Fruit fly (Drosophila melanogaster) S2 (cell line): ENCODE results near the gene CG32811.
A peak's percentile ranks its signal among the peaks of the same experiment; 100 is the strongest.

ENCODE experiments used
- CG8478 ChIP-seq: fragments of >200 bp; optimal IDR thresholded peaks from 2 replicates; lab custom pipeline; 2018
- CTCF ChIP-seq, 2 experiments: fragments of >200 bp; optimal IDR thresholded peaks; 2 replicates each; lab custom pipeline; 2018

Gene CG32811

dm6 chrX:1286868-1287835 lies 11.0 kb downstream of the CG32811 start, which contains the start of gene CG32812:
CG32812 (plus strand) TSS chrX:1287290.
- TF ChIP-seq CTCF (optimal IDR thresholded peaks at IDR 0.05; lab: Kevin White, UChicago) (peak; percentile 26 to 68), CG8478 (lab: Kevin White, UChicago) (no peak)

DNA sequence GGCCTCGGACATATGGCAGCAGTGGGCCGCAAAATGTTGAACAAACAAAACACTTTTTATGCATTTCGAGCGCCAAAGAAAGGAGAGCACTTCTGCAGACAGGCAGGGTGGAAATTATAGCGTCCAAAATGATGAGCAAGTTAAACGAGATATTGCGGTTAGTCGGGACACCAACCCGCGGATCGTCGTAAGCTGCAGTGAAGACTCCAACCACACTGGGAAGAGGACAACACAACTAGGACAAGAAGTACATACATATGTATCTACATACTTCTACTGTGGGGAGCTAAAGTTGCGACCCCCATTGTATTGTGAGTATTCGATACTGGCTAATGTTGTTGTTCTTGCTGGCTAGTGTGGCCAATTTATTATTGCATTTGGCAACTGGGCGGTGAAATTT lies 12.1 kb downstream of the CG32811 start:
- peak; percentile 61 to 70 for TF ChIP-seq CTCF (optimal IDR thresholded peaks at IDR 0.05; lab: Kevin White, UChicago)
- no peak for TF ChIP-seq CG8478 (lab: Kevin White, UChicago)

- no peak for TF ChIP-seq CTCF (optimal IDR thresholded peaks at IDR 0.05; lab: Kevin White, UChicago)
- no peak for TF ChIP-seq CG8478 (lab: Kevin White, UChicago)
These were observed 12.9 kb downstream of the CG32811 start for dm6 chrX:1285273-1285672.

DNA sequence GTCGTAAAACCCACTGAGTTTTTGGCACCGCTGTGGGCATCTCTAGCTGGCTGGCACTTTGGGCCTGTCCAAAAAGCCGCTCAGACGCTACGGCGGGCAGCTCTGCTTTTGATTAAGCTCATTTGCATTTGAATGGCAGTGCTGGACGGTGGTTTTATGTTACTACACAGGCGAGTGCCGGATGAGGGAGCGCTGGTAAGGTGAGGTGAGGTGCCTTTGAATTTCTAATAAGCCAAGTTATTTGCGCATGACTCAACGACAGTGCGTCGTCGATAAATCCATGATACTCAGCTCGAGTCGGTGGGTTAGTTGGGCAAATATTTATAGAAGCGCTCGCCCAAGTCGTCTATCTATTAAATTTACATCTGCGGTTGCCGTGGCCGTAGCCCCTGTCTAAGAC lies 13.9 kb downstream of the CG32811 start:
- TF ChIP-seq CTCF (optimal IDR thresholded peaks at IDR 0.05; lab: Kevin White, UChicago), result no peak
- no peak for TF ChIP-seq CG8478 (lab: Kevin White, UChicago)

dm6 chrX:1282953-1283568 lies 15.1 kb downstream of the CG32811 start:
- TF ChIP-seq CG8478 (lab: Kevin White, UChicago), result no peak

- TF ChIP-seq CTCF (optimal IDR thresholded peaks at IDR 0.05; lab: Kevin White, UChicago) (no peak), CG8478 (lab: Kevin White, UChicago) (no peak)
These were observed 15.8 kb downstream of the CG32811 start for dm6 chrX:1282433-1282832.

DNA sequence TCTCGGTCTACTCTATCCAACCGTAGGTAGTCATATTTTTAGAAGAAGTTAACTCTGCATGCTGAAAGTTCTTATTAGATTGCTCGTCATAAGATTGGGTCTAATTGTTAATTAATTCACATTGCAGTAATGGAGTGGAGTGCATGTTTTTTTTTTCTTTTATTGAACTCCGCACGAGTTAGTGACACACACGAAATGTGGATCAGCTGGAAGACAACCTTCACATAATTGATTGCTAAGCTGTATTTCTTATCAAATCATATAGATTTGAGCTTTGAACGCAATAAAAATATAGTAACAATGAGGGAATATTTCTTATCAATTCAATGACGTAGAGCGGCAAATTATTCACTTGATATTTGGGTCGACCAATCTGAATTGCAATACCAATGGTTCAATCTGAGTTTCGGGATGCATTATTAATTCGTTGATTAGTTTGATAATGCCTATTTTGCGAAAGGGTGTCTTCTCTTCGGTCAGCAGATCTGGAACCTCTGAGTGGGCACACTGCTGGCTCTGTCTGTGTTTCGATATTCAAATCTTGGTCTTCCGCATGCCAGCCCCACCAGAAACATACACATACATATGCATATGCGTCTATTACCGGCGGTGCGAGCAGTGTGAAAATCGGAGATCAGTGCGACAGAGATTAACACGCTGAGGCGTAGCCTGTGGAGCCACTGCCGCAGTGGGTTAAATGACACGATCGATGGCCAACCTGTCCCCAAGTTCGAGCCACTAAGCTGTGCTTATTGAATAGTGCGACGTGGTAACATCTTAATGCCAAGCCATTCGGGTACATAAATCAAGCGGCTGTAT lies 19.2 kb downstream of the CG32811 start:
- TF ChIP-seq CTCF (optimal IDR thresholded peaks at IDR 0.05; lab: Kevin White, UChicago), result no peak
- no peak for TF ChIP-seq CG8478 (lab: Kevin White, UChicago)

DNA sequence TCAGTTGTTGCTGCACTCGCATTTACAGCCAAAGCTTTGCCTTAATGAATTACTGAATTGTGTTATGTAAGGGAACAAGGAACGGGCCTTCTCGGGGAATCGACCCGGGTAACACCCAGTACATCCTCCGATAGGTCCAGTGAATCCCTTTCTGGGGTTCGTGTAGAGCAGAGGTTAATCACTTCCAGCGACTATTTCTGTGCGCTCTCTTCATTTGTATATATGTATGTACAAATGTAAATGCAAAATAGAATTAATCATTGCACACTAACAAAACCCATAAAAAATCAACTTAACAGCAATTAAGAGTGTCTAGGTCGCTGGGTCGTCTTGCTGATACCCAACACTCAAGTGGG lies 20.7 kb downstream of the CG32811 start:
- TF ChIP-seq CTCF (optimal IDR thresholded peaks at IDR 0.05; lab: Kevin White, UChicago) (no peak), CG8478 (lab: Kevin White, UChicago) (no peak)

- TF ChIP-seq CG8478 (lab: Kevin White, UChicago), result no peak
- TF ChIP-seq CTCF (optimal IDR thresholded peaks at IDR 0.05; lab: Kevin White, UChicago), result no peak
These were observed 21.2 kb downstream of the CG32811 start for dm6 chrX:1276757-1277527.

dm6 chrX:1276047-1276756 lies 22.0 kb downstream of the CG32811 start:
- no peak for TF ChIP-seq CTCF (optimal IDR thresholded peaks at IDR 0.05; lab: Kevin White, UChicago)
- TF ChIP-seq CG8478 (lab: Kevin White, UChicago), result no peak

dm6 chrX:1275018-1275820 lies 23.0 kb downstream of the CG32811 start, which contains the start of gene Atf3:
Atf3 (minus strand) TSS chrX:1275284.
- TF ChIP-seq CTCF (optimal IDR thresholded peaks at IDR 0.05; lab: Kevin White, UChicago) (no peak), CG8478 (lab: Kevin White, UChicago) (no peak)

DNA sequence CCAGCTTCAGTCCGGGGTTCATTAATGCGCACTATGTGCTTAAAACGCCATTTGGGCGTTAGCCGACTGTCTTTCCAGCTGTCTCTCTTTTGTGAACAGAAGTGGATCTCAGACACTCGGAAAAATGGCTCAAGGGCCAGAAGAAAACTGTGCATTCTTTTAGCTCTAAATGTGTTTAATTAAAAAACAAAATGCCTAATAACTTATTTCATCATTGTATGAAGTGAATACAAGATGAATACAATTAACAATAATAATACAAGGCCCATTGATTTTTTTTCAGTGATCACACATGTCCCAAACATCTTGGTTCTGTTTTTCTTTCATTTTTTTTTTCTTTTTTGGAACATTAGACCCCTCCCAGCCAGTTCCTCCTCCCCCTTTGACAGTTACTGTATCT lies 25.3 kb downstream of the CG32811 start:
- TF ChIP-seq CG8478 (lab: Kevin White, UChicago) (no peak), CTCF (optimal IDR thresholded peaks at IDR 0.05; lab: Kevin White, UChicago) (no peak)
